Fruit fly (Drosophila melanogaster) whole organism, prepupa: Measurements from ENCODE around the gene Hsp67Bc.

Source experiments
- Blimp-1 ChIP-seq: fragments of 200-800 bp; sonication (Bioruptor generic); optimal IDR thresholded peaks from 3 replicates; lab custom pipeline; 2017; ENCODE audit warnings: missing biosample characterization, missing genetic modification characterization, mild to moderate bottlenecking, moderate library complexity, missing genetic modification reagents
- CG16779 ChIP-seq: fragments of 200-800 bp; sonication (Bioruptor generic); optimal IDR thresholded peaks from 3 replicates; lab custom pipeline; 2017; ENCODE audit warnings: missing biosample characterization, mild to moderate bottlenecking, missing genetic modification characterization
- CG6854 ChIP-seq: fragments of 200-800 bp; sonication (Bioruptor generic); optimal IDR thresholded peaks from 2 replicates; lab custom pipeline; 2017; ENCODE audit warnings: missing biosample characterization, mild to moderate bottlenecking, missing genetic modification characterization
- Eip75B ChIP-seq: fragments of 200-800 bp; sonication (Bioruptor generic); optimal IDR thresholded peaks from 3 replicates; lab custom pipeline; 2016; ENCODE audit warnings: missing biosample characterization, missing genetic modification characterization
- Ets96B ChIP-seq: fragments of 200-800 bp; optimal IDR thresholded peaks from 2 replicates; lab custom pipeline; 2019; ENCODE audit warnings: missing biosample characterization, mild to moderate bottlenecking, missing genetic modification characterization, moderate library complexity
- Hr39 ChIP-seq: fragments of 200-800 bp; sonication (Bioruptor generic); optimal IDR thresholded peaks from 2 replicates; lab custom pipeline; 2016; ENCODE audit warnings: missing biosample characterization, missing genetic modification characterization
- Sox14 ChIP-seq: fragments of 200-800 bp; sonication (Bioruptor generic); optimal IDR thresholded peaks from 3 replicates; lab custom pipeline; 2016; ENCODE audit warnings: missing biosample characterization, missing genetic modification characterization
- acj6 ChIP-seq: fragments of 200-800 bp; sonication (Bioruptor generic); optimal IDR thresholded peaks from 3 replicates; lab custom pipeline; 2016; ENCODE audit warnings: missing biosample characterization, missing genetic modification characterization
- dac ChIP-seq: fragments of 200-800 bp; sonication (Bioruptor generic); optimal IDR thresholded peaks from 2 replicates; lab custom pipeline; 2017; ENCODE audit warnings: missing biosample characterization, mild to moderate bottlenecking, missing genetic modification characterization
- esn ChIP-seq: fragments of 200-800 bp; sonication (Bioruptor generic); optimal IDR thresholded peaks from 2 replicates; lab custom pipeline; 2016; ENCODE audit warnings: missing biosample characterization, mild to moderate bottlenecking, missing genetic modification characterization, moderate library complexity
- spab ChIP-seq: fragments of 200-800 bp; sonication (Bioruptor generic); optimal IDR thresholded peaks from 2 replicates; lab custom pipeline; 2017; ENCODE audit warnings: missing biosample characterization, mild to moderate bottlenecking, missing genetic modification characterization, missing genetic modification reagents
- svp ChIP-seq: fragments of 200-800 bp; sonication (Bioruptor generic); peaks from one replicate; lab custom pipeline; 2016; ENCODE audit warnings: missing biosample characterization, missing genetic modification characterization

- no peak for TF ChIP-seq spab (GFP tag; lab: Kevin White, UChicago)
- TF ChIP-seq esn: no peak
- TF ChIP-seq Eip75B: no peak
- TF ChIP-seq acj6 (GFP tag; lab: Kevin White, UChicago): no peak
- no peak for TF ChIP-seq dac
- TF ChIP-seq Ets96B (tag; lab: Kevin White, UChicago): no peak
- no peak for TF ChIP-seq Hr39
- TF ChIP-seq Sox14 (GFP tag; lab: Kevin White, UChicago): no peak
- no peak for TF ChIP-seq Blimp-1
- TF ChIP-seq CG6854 (GFP tag; lab: Kevin White, UChicago): no peak
- no peak for TF ChIP-seq svp
- no peak for TF ChIP-seq CG16779 (tag; lab: Kevin White, UChicago)
These were observed 28.3 kb downstream of the Hsp67Bc start for dm6 chr3L:9343963-9344362.
